Worm (Caenorhabditis elegans): Measurements from ENCODE around the gene ZC449.5.

ce11 chrX:4998875-4999274, 38.7 kb downstream of the ZC449.5 start, which contains the start of gene set-30:
- TF ChIP-seq W03F9.2 (tag; optimal IDR thresholded peaks at IDR 0.05), result no peak
- no peak for TF ChIP-seq him-1 (tag; optimal IDR thresholded peaks at IDR 0.05)
- no peak for TF ChIP-seq dao-5 (tag; optimal IDR thresholded peaks at IDR 0.05)

All from whole organism, L4/young adult.